Worm (Caenorhabditis elegans): ENCODE data around the gene C13B9.2.

Gene C13B9.2

DNA sequence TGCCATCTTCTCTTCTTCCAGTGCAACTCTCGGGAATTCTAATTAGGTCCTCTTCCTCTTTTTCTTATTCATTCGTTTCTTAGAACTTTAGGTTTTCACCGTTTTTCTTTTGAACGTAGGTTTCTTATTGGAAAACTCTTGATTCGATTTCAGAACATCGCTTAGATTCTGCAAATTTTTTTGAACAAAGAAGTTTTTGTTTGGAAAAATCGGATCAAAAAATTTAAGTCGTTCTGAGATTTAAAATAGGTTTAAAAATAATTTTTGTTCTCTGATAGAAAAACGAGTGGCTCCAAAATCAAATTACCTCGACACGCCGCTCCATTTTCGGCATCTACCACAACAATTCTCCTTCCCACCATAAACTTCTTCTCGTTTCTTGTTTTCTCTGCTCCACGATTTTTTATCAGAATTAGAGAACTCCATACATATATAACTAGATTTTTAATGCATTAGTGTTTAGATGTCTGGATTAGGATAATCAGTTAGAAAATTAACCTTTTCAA is 50.7 kb downstream of the C13B9.2 start:
- TF ChIP-seq ces-1 (GFP tag; optimal IDR thresholded peaks at IDR 0.05) (peak; percentile 61), zip-8 (tag; optimal IDR thresholded peaks at IDR 0.05) (no peak)

All from whole organism, mixed stage, embryonic.